Fruit fly (Drosophila melanogaster): ENCODE measurements around the gene Vha68-2.

The Vha68-2 gene

dm6 chr2L:12950682-12951081, 23.4 kb upstream of the Vha68-2 start (continued):
- TF ChIP-seq Ada2b (GFP tag; IDR thresholded peaks at IDR 0.05) (no peak), Hand (GFP tag; optimal IDR thresholded peaks at IDR 0.05) (no peak), vvl (GFP tag; IDR thresholded peaks at IDR 0.05) (no peak), phol (tag; optimal IDR thresholded peaks at IDR 0.05) (no peak), CG9932 (GFP tag; IDR thresholded peaks at IDR 0.05) (no peak), gsb (GFP tag; IDR thresholded peaks at IDR 0.05) (no peak), Max (GFP tag; optimal IDR thresholded peaks at IDR 0.05) (no peak), CG30431 (GFP tag; optimal IDR thresholded peaks at IDR 0.05) (no peak), kah (GFP tag; optimal IDR thresholded peaks at IDR 0.05) (no peak), gro (GFP tag; optimal IDR thresholded peaks at IDR 0.05) (no peak), ERR (GFP tag; optimal IDR thresholded peaks at IDR 0.05) (no peak), sens-2 (GFP tag; IDR thresholded peaks at IDR 0.05) (no peak), Atf-2 (GFP tag; optimal IDR thresholded peaks at IDR 0.05) (no peak), dysf (GFP tag; IDR thresholded peaks at IDR 0.05) (no peak), CG8388 (GFP tag; optimal IDR thresholded peaks at IDR 0.05) (no peak), Scr (GFP tag; IDR thresholded peaks at IDR 0.05; ENCODE audit: partially characterized antibody) (no peak), CG31224 (GFP tag; IDR thresholded peaks at IDR 0.05) (no peak), CG1792 (GFP tag; optimal IDR thresholded peaks at IDR 0.05) (no peak), CG9215 (GFP tag; IDR thresholded peaks at IDR 0.05) (no peak), al (GFP tag; IDR thresholded peaks at IDR 0.05) (no peak), CG1233 (GFP tag; optimal IDR thresholded peaks at IDR 0.05) (no peak), Mrtf (GFP tag; IDR thresholded peaks at IDR 0.05) (no peak), salm (tag; optimal IDR thresholded peaks at IDR 0.05) (no peak), GATAe (GFP tag; conservative IDR thresholded peaks at IDR 0.05) (no peak), CG8765 (GFP tag; IDR thresholded peaks at IDR 0.05) (no peak), CG15073 (GFP tag; optimal IDR thresholded peaks at IDR 0.05) (no peak), stc (GFP tag; IDR thresholded peaks at IDR 0.05) (no peak), CG6791 (GFP tag; IDR thresholded peaks at IDR 0.05; ENCODE audit: partially characterized antibody) (no peak), kay (GFP tag; optimal IDR thresholded peaks at IDR 0.05) (no peak), da (GFP tag; optimal IDR thresholded peaks at IDR 0.05) (no peak), CG7745 (tag; optimal IDR thresholded peaks at IDR 0.05) (no peak), CG8924 (tag; optimal IDR thresholded peaks at IDR 0.05) (no peak), CG6683 (GFP tag; optimal IDR thresholded peaks at IDR 0.05) (no peak), CG9609 (GFP tag; optimal IDR thresholded peaks at IDR 0.05) (no peak), hb (GFP tag; IDR thresholded peaks at IDR 0.05; ENCODE audit: partially characterized antibody) (no peak), CG14667 (GFP tag; IDR thresholded peaks at IDR 0.05) (no peak), nom (GFP tag; optimal IDR thresholded peaks at IDR 0.05) (no peak), Six4 (GFP tag; optimal IDR thresholded peaks at IDR 0.05) (no peak), zen2 (GFP tag; IDR thresholded peaks at IDR 0.05; ENCODE audit: partially characterized antibody) (no peak), cas (GFP tag; IDR thresholded peaks at IDR 0.05) (no peak), CoRest (tag; optimal IDR thresholded peaks at IDR 0.05) (peak; percentile 12), CG14965 (GFP tag; optimal IDR thresholded peaks at IDR 0.05; ENCODE audit: borderline replicate concordance) (no peak), scrt (GFP tag; optimal IDR thresholded peaks at IDR 0.05) (no peak), cad (GFP tag; optimal IDR thresholded peaks at IDR 0.05) (no peak), CG33557 (GFP tag; optimal IDR thresholded peaks at IDR 0.05) (no peak), HLH3B (GFP tag; IDR thresholded peaks at IDR 0.05) (0 out of 2 replicates have a peak, but pooled peaks have one; percentile 19), crol (GFP tag; IDR thresholded peaks at IDR 0.05) (no peak), CTCF (GFP tag; optimal IDR thresholded peaks at IDR 0.05) (no peak), Blimp-1 (GFP tag; optimal IDR thresholded peaks at IDR 0.05) (no peak), CG18262 (tag; optimal IDR thresholded peaks at IDR 0.05) (no peak), cg (GFP tag; optimal IDR thresholded peaks at IDR 0.05) (no peak), ac (GFP tag; optimal IDR thresholded peaks at IDR 0.05) (no peak), jigr1 (GFP tag; IDR thresholded peaks at IDR 0.05) (no peak)

Measured in whole organism, embryonic.